Worm (Caenorhabditis elegans) whole organism, L4 larva: ENCODE data around the gene ZK632.10.

Experiments
- F37D6.2 ChIP-seq: sonication (generic microtip); optimal IDR thresholded peaks from 2 replicates; lab custom pipeline; 2016; ENCODE audit warnings: mild to moderate bottlenecking, missing genetic modification characterization, missing compliant biosample characterization
- T20F7.1 ChIP-seq: fragments of 200-800 bp; sonication (Bioruptor generic); optimal IDR thresholded peaks from 2 replicates; lab custom pipeline; 2018; ENCODE audit warnings: mild to moderate bottlenecking, missing genetic modification characterization, missing compliant biosample characterization
- Y48G9A.11 ChIP-seq: fragments of 200-800 bp; sonication (Bioruptor generic); IDR thresholded peaks from 2 replicates; pipeline ENCODE4 v1.3.6; 2022; ENCODE audit warnings: missing genetic modification reagents, missing genetic modification characterization, missing compliant biosample characterization
- Y5F2A.4 ChIP-seq: fragments of 200-800 bp; sonication (Bioruptor generic); optimal IDR thresholded peaks from 2 replicates; lab custom pipeline; 2018; ENCODE audit warnings: mild to moderate bottlenecking, missing genetic modification characterization, missing compliant biosample characterization
- ama-1 ChIP-seq: fragments of 150-350 bp; optimal IDR thresholded peaks from 2 replicates; lab custom pipeline; 2014; ENCODE audit warnings: inconsistent platforms, mixed read lengths
- ceh-28 ChIP-seq: fragments of 150-350 bp; optimal IDR thresholded peaks from 2 replicates; lab custom pipeline; 2014; ENCODE audit warnings: missing biosample characterization, missing genetic modification reagents, missing genetic modification characterization
- ceh-44 ChIP-seq: fragments of 200-800 bp; sonication (Bioruptor generic); IDR thresholded peaks from 2 replicates; pipeline ENCODE4 v1.3.6; 2022; ENCODE audit warnings: missing genetic modification reagents, missing genetic modification characterization, missing compliant biosample characterization
- ces-1 ChIP-seq: fragments of 150-350 bp; sonication (generic microtip); optimal IDR thresholded peaks from 4 replicates; lab custom pipeline; 2014; ENCODE audit warnings: missing biosample characterization, missing genetic modification reagents, missing genetic modification characterization
- cey-2 ChIP-seq: sonication (generic microtip); optimal IDR thresholded peaks from 3 replicates; lab custom pipeline; 2017; ENCODE audit warnings: missing genetic modification characterization, mild to moderate bottlenecking, missing compliant biosample characterization, antibody characterized with exemption, borderline replicate concordance; ENCODE audit not compliant: insufficient read depth
- daf-16 ChIP-seq, 3 experiments: sonication (generic microtip); optimal IDR thresholded peaks; 2 replicates each; lab custom pipeline; 2016 to 2017; ENCODE audit warnings: missing genetic modification characterization in 3 of 3, missing genetic modification reagents in 3 of 3, mild to moderate bottlenecking in 2 of 3, missing compliant biosample characterization in 2 of 3, missing biosample characterization in 1 of 3, moderate library complexity in 1 of 3
- daf-19 ChIP-seq: fragments of 200-800 bp; sonication (Bioruptor generic); conservative IDR thresholded peaks from 2 replicates; pipeline ENCODE4 v1.3.6; 2022; ENCODE audit warnings: missing genetic modification characterization, missing compliant biosample characterization
- dmd-6 ChIP-seq: fragments of 200-800 bp; sonication (Bioruptor generic); IDR thresholded peaks from 2 replicates; pipeline ENCODE4 v1.3.6; 2022; ENCODE audit warnings: missing genetic modification reagents, missing genetic modification characterization, missing compliant biosample characterization
- dmd-8 ChIP-seq: fragments of 200-800 bp; sonication (Bioruptor generic); IDR thresholded peaks from 2 replicates; pipeline ENCODE4 v1.3.6; 2022; ENCODE audit warnings: missing genetic modification characterization, missing compliant biosample characterization
- dpl-1 ChIP-seq: fragments of 150-350 bp; optimal IDR thresholded peaks from 2 replicates; lab custom pipeline; 2014; ENCODE audit warnings: missing biosample characterization, missing genetic modification reagents, missing genetic modification characterization
- duxl-1 ChIP-seq: sonication (generic microtip); optimal IDR thresholded peaks from 2 replicates; lab custom pipeline; 2016; ENCODE audit warnings: mild to moderate bottlenecking, missing genetic modification characterization, moderate library complexity, missing compliant biosample characterization; ENCODE audit not compliant: poor library complexity
- dve-1 ChIP-seq: sonication (generic microtip); optimal IDR thresholded peaks from 2 replicates; lab custom pipeline; 2017; ENCODE audit warnings: antibody characterized with exemption, mild to moderate bottlenecking, missing genetic modification characterization, missing compliant biosample characterization; ENCODE audit not compliant: insufficient read depth
- egl-43 ChIP-seq: fragments of 200-800 bp; sonication (Bioruptor generic); IDR thresholded peaks from 2 replicates; pipeline ENCODE4 v1.3.6; 2022; ENCODE audit warnings: missing genetic modification reagents, missing genetic modification characterization, missing compliant biosample characterization
- fos-1 ChIP-seq: fragments of 150-350 bp; optimal IDR thresholded peaks from 2 replicates; lab custom pipeline; 2014; ENCODE audit warnings: missing biosample characterization, missing genetic modification characterization
- hif-1 ChIP-seq, 2 experiments: sonication (generic microtip); optimal IDR thresholded peaks; 2 replicates each; lab custom pipeline; 2016 to 2017; ENCODE audit warnings: missing compliant biosample characterization in 2 of 2, missing genetic modification characterization in 2 of 2, missing genetic modification reagents in 2 of 2, missing genotype in 2 of 2, mild to moderate bottlenecking in 1 of 2
- hlh-11 ChIP-seq: fragments of 200-800 bp; sonication (Bioruptor generic); optimal IDR thresholded peaks from 2 replicates; lab custom pipeline; 2018; ENCODE audit warnings: mild to moderate bottlenecking, missing genetic modification characterization, missing compliant biosample characterization
- hlh-30 ChIP-seq: sonication (generic microtip); optimal IDR thresholded peaks from 2 replicates; lab custom pipeline; 2017; ENCODE audit warnings: antibody characterized with exemption, mild to moderate bottlenecking, missing genetic modification characterization, missing compliant biosample characterization; ENCODE audit not compliant: insufficient read depth
- hmg-1.1 ChIP-seq: fragments of 200-800 bp; sonication (Bioruptor generic); IDR thresholded peaks from 2 replicates; pipeline ENCODE4 v1.3.6; 2022; ENCODE audit warnings: missing genetic modification reagents, missing genetic modification characterization, missing compliant biosample characterization
- lin-1 ChIP-seq: fragments of 200-800 bp; sonication (Bioruptor generic); IDR thresholded peaks from 2 replicates; pipeline ENCODE4 v1.3.6; 2022; ENCODE audit warnings: missing genetic modification reagents, missing genetic modification characterization, missing compliant biosample characterization
- lin-13 ChIP-seq: fragments of 150-350 bp; optimal IDR thresholded peaks from 2 replicates; lab custom pipeline; 2014; ENCODE audit warnings: missing biosample characterization, missing genetic modification reagents, missing genetic modification characterization
- lin-29 ChIP-seq: fragments of 200-800 bp; sonication (Bioruptor generic); IDR thresholded peaks from 2 replicates; pipeline ENCODE4 v1.3.6; 2022; ENCODE audit warnings: missing genetic modification reagents, missing genetic modification characterization, missing compliant biosample characterization
- lin-38 ChIP-seq: fragments of 200-800 bp; sonication (Bioruptor generic); IDR thresholded peaks from 2 replicates; pipeline ENCODE4 v1.3.6; 2022; ENCODE audit warnings: missing genetic modification reagents, missing genetic modification characterization, missing compliant biosample characterization
- mdl-1 ChIP-seq, 2 experiments: fragments of 150-350 bp in 1 of 2; sonication (generic microtip) in 1 of 2; optimal IDR thresholded peaks; 2 replicates each; lab custom pipeline; 2014 to 2017; ENCODE audit warnings: missing biosample characterization in 2 of 2, missing genetic modification characterization in 2 of 2
- mdt-29 ChIP-seq: fragments of 200-800 bp; sonication (Bioruptor generic); IDR thresholded peaks from 2 replicates; pipeline ENCODE4 v1.3.6; 2022; ENCODE audit warnings: missing genetic modification reagents, missing genetic modification characterization, missing compliant biosample characterization
- mep-1 ChIP-seq: fragments of 150-350 bp; sonication (generic microtip); optimal IDR thresholded peaks from 3 replicates; lab custom pipeline; 2014; ENCODE audit warnings: missing biosample characterization, missing genetic modification characterization
- nhr-102 ChIP-seq: sonication (generic microtip); optimal IDR thresholded peaks from 2 replicates; lab custom pipeline; 2016; ENCODE audit warnings: mild to moderate bottlenecking, missing genetic modification characterization, moderate library complexity, missing compliant biosample characterization
- nhr-11 ChIP-seq: fragments of 150-350 bp; optimal IDR thresholded peaks from 2 replicates; lab custom pipeline; 2014; ENCODE audit warnings: missing biosample characterization, missing genetic modification characterization
- nhr-111 ChIP-seq: fragments of 200-800 bp; sonication (Bioruptor generic); optimal IDR thresholded peaks from 2 replicates; lab custom pipeline; 2018; ENCODE audit warnings: mild to moderate bottlenecking, missing genetic modification characterization, missing compliant biosample characterization
- nhr-6 ChIP-seq: fragments of 150-350 bp; optimal IDR thresholded peaks from 2 replicates; lab custom pipeline; 2014; ENCODE audit warnings: missing biosample characterization, missing genetic modification characterization
- nhr-76 ChIP-seq: fragments of 150-350 bp; optimal IDR thresholded peaks from 2 replicates; lab custom pipeline; 2014; ENCODE audit warnings: missing biosample characterization, missing genetic modification characterization
- pha-4 ChIP-seq, 2 experiments: fragments of 150-350 bp in 1 of 2; fragments of 200-800 bp in 1 of 2; sonication (Bioruptor generic) in 1 of 2; IDR thresholded peaks in 1 of 2; optimal IDR thresholded peaks in 1 of 2; 2 replicates each; pipeline versions ENCODE4 v1.3.6 to Lab custom; 2014 to 2022; ENCODE audit warnings: missing genetic modification characterization in 2 of 2, missing genetic modification reagents in 2 of 2, missing biosample characterization in 1 of 2, missing compliant biosample characterization in 1 of 2
- pqm-1 ChIP-seq: sonication (generic microtip); optimal IDR thresholded peaks from 2 replicates; lab custom pipeline; 2017; ENCODE audit warnings: missing biosample characterization, missing genetic modification characterization
- rbr-2 ChIP-seq: sonication (generic microtip); optimal IDR thresholded peaks from 2 replicates; lab custom pipeline; 2016; ENCODE audit warnings: missing genotype, missing genetic modification characterization, missing compliant biosample characterization
- sdz-12 ChIP-seq: fragments of 200-800 bp; sonication (Bioruptor generic); optimal IDR thresholded peaks from 2 replicates; lab custom pipeline; 2018; ENCODE audit warnings: mild to moderate bottlenecking, missing genetic modification characterization, missing compliant biosample characterization
- set-16 ChIP-seq: fragments of 200-800 bp; sonication (Bioruptor generic); IDR thresholded peaks from 2 replicates; pipeline ENCODE4 v1.3.6; 2022; ENCODE audit warnings: missing genetic modification reagents, missing genetic modification characterization, missing compliant biosample characterization
- spr-1 ChIP-seq: sonication (generic microtip); optimal IDR thresholded peaks from 2 replicates; lab custom pipeline; 2016; ENCODE audit warnings: mild to moderate bottlenecking, missing genetic modification characterization, missing compliant biosample characterization
- tag-97 ChIP-seq: fragments of 200-800 bp; sonication (Bioruptor generic); IDR thresholded peaks from 2 replicates; pipeline ENCODE4 v1.3.6; 2022; ENCODE audit warnings: missing genetic modification characterization, missing compliant biosample characterization
- unc-39 ChIP-seq: sonication (generic microtip); optimal IDR thresholded peaks from 2 replicates; lab custom pipeline; 2017; ENCODE audit warnings: missing biosample characterization, missing genetic modification characterization
- zfp-2 ChIP-seq: sonication (generic microtip); optimal IDR thresholded peaks from 2 replicates; lab custom pipeline; 2016; ENCODE audit warnings: mild to moderate bottlenecking, missing genetic modification characterization, missing compliant biosample characterization
- zfp-3 ChIP-seq: fragments of 200-800 bp; sonication (Bioruptor generic); conservative IDR thresholded peaks from 2 replicates; pipeline ENCODE4 v1.3.6; 2022; ENCODE audit warnings: missing genetic modification reagents, missing genetic modification characterization, missing compliant biosample characterization
- zip-11 ChIP-seq: fragments of 200-800 bp; sonication (Bioruptor generic); IDR thresholded peaks from 2 replicates; pipeline ENCODE4 v1.3.6; 2022; ENCODE audit warnings: missing genetic modification characterization, missing compliant biosample characterization

Gene ZK632.10

ce11 chrIII:9826005-9826404 is 1.5 kb downstream of the ZK632.10 start (continued):
- TF ChIP-seq ama-1 (lab: Kevin White, UChicago) (peak; percentile 66), zfp-3 (GFP tag; lab: Robert Waterston, UW) (0 out of 2 replicates have a peak, but pooled peaks have one; percentile 63), T20F7.1 (peak; percentile 24), duxl-1 (tag; lab: Kevin White, UChicago) (peak; percentile 38), spr-1 (tag; lab: Kevin White, UChicago) (no peak), tag-97 (no peak), hif-1 (tag; optimal IDR thresholded peaks at IDR 0.05; lab: Kevin White, UChicago) (peak in 1 of 2 experiments; percentile 9), nhr-11 (tag; lab: Kevin White, UChicago) (peak; percentile 27), mdl-1 (tag; optimal IDR thresholded peaks at IDR 0.05; lab: Kevin White, UChicago) (peak in 1 of 2 experiments; percentile 71), set-16 (GFP tag; lab: Robert Waterston, UW) (no peak), sdz-12 (GFP tag; lab: Kevin White, UChicago) (no peak), rbr-2 (tag; lab: Kevin White, UChicago) (peak; percentile 29)

- TF ChIP-seq zfp-3 (GFP tag; lab: Robert Waterston, UW), result no peak
- TF ChIP-seq nhr-11 (tag; lab: Kevin White, UChicago), result no peak
- TF ChIP-seq F37D6.2 (tag; lab: Kevin White, UChicago), result no peak
- TF ChIP-seq dpl-1, result peak; percentile 10
- TF ChIP-seq ceh-44 (GFP tag; lab: Robert Waterston, UW), result no peak
- no peak for TF ChIP-seq Y5F2A.4 (GFP tag; lab: Kevin White, UChicago)
- no peak for TF ChIP-seq pqm-1 (tag; lab: Kevin White, UChicago)
- TF ChIP-seq cey-2 (tag; lab: Kevin White, UChicago), result no peak
- TF ChIP-seq egl-43 (GFP tag; lab: Robert Waterston, UW), result peak; percentile 54
- 0 out of 2 replicates have a peak, but pooled peaks have one; percentile 16 for TF ChIP-seq set-16 (GFP tag; lab: Robert Waterston, UW)
- TF ChIP-seq ceh-28 (tag; lab: Kevin White, UChicago), result peak; percentile 26
- no peak for TF ChIP-seq Y48G9A.11 (GFP tag; lab: Robert Waterston, UW)
- TF ChIP-seq mep-1, result no peak
- no peak for TF ChIP-seq fos-1 (tag; lab: Kevin White, UChicago)
- TF ChIP-seq nhr-102, result no peak
- no peak for TF ChIP-seq duxl-1 (tag; lab: Kevin White, UChicago)
- TF ChIP-seq ces-1, result no peak
- TF ChIP-seq sdz-12 (GFP tag; lab: Kevin White, UChicago), result no peak
- TF ChIP-seq nhr-6, result no peak
- TF ChIP-seq pha-4 (GFP tag; IDR thresholded peaks at IDR 0.05; lab: Robert Waterston, UW), result 0 out of 2 replicates have a peak, but pooled peaks have one; percentile 32
- TF ChIP-seq pha-4 (tag; optimal IDR thresholded peaks at IDR 0.05; lab: Kevin White, UChicago), result no peak
- no peak for TF ChIP-seq lin-29
- peak; percentile 54 for TF ChIP-seq dve-1 (tag; lab: Kevin White, UChicago)
- TF ChIP-seq rbr-2 (tag; lab: Kevin White, UChicago), result no peak
- TF ChIP-seq lin-38 (GFP tag; lab: Robert Waterston, UW), result no peak
- peak; percentile 48 for TF ChIP-seq dmd-6 (GFP tag; lab: Robert Waterston, UW)
- no peak for TF ChIP-seq lin-13
- TF ChIP-seq hlh-11, result peak; percentile 41
- TF ChIP-seq unc-39 (tag; lab: Kevin White, UChicago), result no peak
- no peak for TF ChIP-seq nhr-76 (tag; lab: Kevin White, UChicago)
- no peak for TF ChIP-seq zfp-2 (tag; lab: Kevin White, UChicago)
- TF ChIP-seq zip-11 (GFP tag; lab: Robert Waterston, UW), result no peak
- no peak for TF ChIP-seq mdl-1 (tag; optimal IDR thresholded peaks at IDR 0.05; lab: Kevin White, UChicago)
- no peak for TF ChIP-seq daf-19 (GFP tag; lab: Robert Waterston, UW)
- TF ChIP-seq mdt-29, result no peak
- TF ChIP-seq nhr-111 (GFP tag; lab: Kevin White, UChicago), result no peak
- no peak for TF ChIP-seq hmg-1.1
- TF ChIP-seq daf-16 (GFP tag; optimal IDR thresholded peaks at IDR 0.05; lab: Kevin White, UChicago), result no peak
- TF ChIP-seq daf-16 (tag; optimal IDR thresholded peaks at IDR 0.05; lab: Kevin White, UChicago), result peak; percentile 94
- no peak for TF ChIP-seq dmd-8
- TF ChIP-seq hlh-30 (tag; lab: Kevin White, UChicago), result no peak
- no peak for TF ChIP-seq lin-1 (GFP tag; lab: Robert Waterston, UW)
These were observed 2.3 kb downstream of the ZK632.10 start, which contains the start of gene ZK632.9 for ce11 chrIII:9825073-9825828. Gene ZK632.9, minus strand, starts transcription at chrIII:9825432.
